Worm (Caenorhabditis elegans) whole organism, mixed stage, embryonic: ENCODE measurements around the gene W03C9.8.

ENCODE experiments used
- M03D4.4 ChIP-seq: sonication (generic microtip); optimal IDR thresholded peaks from 2 replicates; lab custom pipeline; 2017; ENCODE audit warnings: mild to moderate bottlenecking, missing genetic modification characterization, missing compliant biosample characterization
- bed-3 ChIP-seq: fragments of 200-800 bp; sonication (Bioruptor generic); optimal IDR thresholded peaks from 3 replicates; lab custom pipeline; 2018; ENCODE audit warnings: mild to moderate bottlenecking, missing genetic modification characterization, moderate library complexity, missing compliant biosample characterization
- blmp-1 ChIP-seq: fragments of 150-350 bp; optimal IDR thresholded peaks from 2 replicates; lab custom pipeline; 2014; ENCODE audit warnings: missing biosample characterization, missing genetic modification characterization
- ceh-39 ChIP-seq: fragments of 150-350 bp; optimal IDR thresholded peaks from 2 replicates; lab custom pipeline; 2014; ENCODE audit warnings: missing biosample characterization, missing genetic modification characterization
- ceh-83 ChIP-seq: fragments of 200-800 bp; sonication (Bioruptor generic); optimal IDR thresholded peaks from 2 replicates; lab custom pipeline; 2018; ENCODE audit warnings: mild to moderate bottlenecking, missing genetic modification characterization, missing compliant biosample characterization
- ces-1 ChIP-seq: fragments of 150-350 bp; optimal IDR thresholded peaks from 2 replicates; lab custom pipeline; 2014; ENCODE audit warnings: missing biosample characterization, missing genetic modification reagents, missing genetic modification characterization
- cnd-1 ChIP-seq: fragments of 200-800 bp; sonication (Bioruptor generic); optimal IDR thresholded peaks from 2 replicates; lab custom pipeline; 2018; ENCODE audit warnings: mild to moderate bottlenecking, missing genetic modification characterization, missing compliant biosample characterization
- drap-1 ChIP-seq: fragments of 200-800 bp; sonication (Bioruptor generic); optimal IDR thresholded peaks from 3 replicates; lab custom pipeline; 2018; ENCODE audit warnings: mild to moderate bottlenecking, missing genetic modification characterization, missing compliant biosample characterization
- elt-1 ChIP-seq: sonication (generic microtip); optimal IDR thresholded peaks from 2 replicates; lab custom pipeline; 2017; ENCODE audit warnings: missing genetic modification characterization, mild to moderate bottlenecking, missing compliant biosample characterization, antibody characterized with exemption, moderate library complexity, borderline replicate concordance; ENCODE audit not compliant: insufficient read depth
- elt-3 ChIP-seq: fragments of 150-350 bp; optimal IDR thresholded peaks from 2 replicates; lab custom pipeline; 2014; ENCODE audit warnings: missing biosample characterization, missing genetic modification characterization
- flh-1 ChIP-seq: fragments of 200-800 bp; sonication (Bioruptor generic); optimal IDR thresholded peaks from 2 replicates; lab custom pipeline; 2018; ENCODE audit warnings: mild to moderate bottlenecking, missing genetic modification characterization, moderate library complexity, missing compliant biosample characterization
- ham-2 ChIP-seq: fragments of 200-800 bp; sonication (Bioruptor generic); optimal IDR thresholded peaks from 2 replicates; lab custom pipeline; 2018; ENCODE audit warnings: mild to moderate bottlenecking, missing genetic modification characterization, missing compliant biosample characterization
- hlh-1 ChIP-seq: fragments of 150-350 bp; optimal IDR thresholded peaks from 2 replicates; lab custom pipeline; 2014; ENCODE audit warnings: missing biosample characterization, missing genetic modification reagents, missing genetic modification characterization
- lin-13 ChIP-seq: fragments of 150-350 bp; optimal IDR thresholded peaks from 2 replicates; lab custom pipeline; 2014; ENCODE audit warnings: missing biosample characterization, missing genetic modification characterization
- lin-32 ChIP-seq: fragments of 200-800 bp; sonication (Bioruptor generic); optimal IDR thresholded peaks from 2 replicates; lab custom pipeline; 2018; ENCODE audit warnings: mild to moderate bottlenecking, missing genetic modification characterization, missing compliant biosample characterization
- lsy-2 ChIP-seq: fragments of 150-350 bp; optimal IDR thresholded peaks from 2 replicates; lab custom pipeline; 2014; ENCODE audit warnings: missing biosample characterization, missing genetic modification characterization
- mep-1 ChIP-seq: fragments of 150-350 bp; optimal IDR thresholded peaks from 2 replicates; lab custom pipeline; 2017; ENCODE audit warnings: missing biosample characterization, missing genetic modification reagents, missing genetic modification characterization, inconsistent platforms
- mls-2 ChIP-seq: sonication (generic microtip); optimal IDR thresholded peaks from 2 replicates; lab custom pipeline; 2016; ENCODE audit warnings: mild to moderate bottlenecking, missing genetic modification characterization, moderate library complexity, missing compliant biosample characterization
- nhr-12 ChIP-seq: fragments of 150-350 bp; optimal IDR thresholded peaks from 2 replicates; lab custom pipeline; 2014; ENCODE audit warnings: missing biosample characterization, missing genetic modification characterization
- nhr-2 ChIP-seq: fragments of 150-350 bp; optimal IDR thresholded peaks from 2 replicates; lab custom pipeline; 2014; ENCODE audit warnings: missing biosample characterization, missing genetic modification characterization
- nhr-237 ChIP-seq: fragments of 150-350 bp; optimal IDR thresholded peaks from 2 replicates; lab custom pipeline; 2014; ENCODE audit warnings: missing biosample characterization, missing genetic modification characterization
- nhr-76 ChIP-seq: sonication (generic microtip); optimal IDR thresholded peaks from 2 replicates; lab custom pipeline; 2017; ENCODE audit warnings: missing biosample characterization, missing genetic modification characterization
- pha-4 ChIP-seq: fragments of 150-350 bp; optimal IDR thresholded peaks from 2 replicates; lab custom pipeline; 2018; ENCODE audit warnings: missing biosample characterization, missing genetic modification reagents, missing genetic modification characterization
- sem-2 ChIP-seq: fragments of 200-800 bp; sonication (Bioruptor generic); optimal IDR thresholded peaks from 2 replicates; lab custom pipeline; 2018; ENCODE audit warnings: mild to moderate bottlenecking, missing genetic modification characterization, missing compliant biosample characterization
- snpc-4 ChIP-seq: fragments of 150-350 bp; optimal IDR thresholded peaks from 2 replicates; lab custom pipeline; 2014; ENCODE audit warnings: missing biosample characterization, missing genetic modification characterization
- sptf-1 ChIP-seq: sonication (generic microtip); optimal IDR thresholded peaks from 2 replicates; lab custom pipeline; 2017; ENCODE audit warnings: mild to moderate bottlenecking, missing genetic modification characterization, moderate library complexity, missing compliant biosample characterization
- tbx-8 ChIP-seq: fragments of 200-800 bp; sonication (Bioruptor generic); optimal IDR thresholded peaks from 2 replicates; lab custom pipeline; 2018; ENCODE audit warnings: mild to moderate bottlenecking, missing genetic modification characterization, moderate library complexity, missing compliant biosample characterization
- unc-120 ChIP-seq: sonication (generic microtip); optimal IDR thresholded peaks from 2 replicates; lab custom pipeline; 2017; ENCODE audit warnings: missing genetic modification characterization, missing compliant biosample characterization; ENCODE audit not compliant: poor library complexity, severe bottlenecking
- unc-39 ChIP-seq: fragments of 150-350 bp; optimal IDR thresholded peaks from 2 replicates; lab custom pipeline; 2014; ENCODE audit warnings: missing biosample characterization, missing genetic modification characterization
- unc-62 ChIP-seq: fragments of 150-350 bp; optimal IDR thresholded peaks from 2 replicates; lab custom pipeline; 2014; ENCODE audit warnings: missing biosample characterization, missing genetic modification reagents, missing genetic modification characterization
- ztf-11 ChIP-seq: fragments of 150-350 bp; optimal IDR thresholded peaks from 2 replicates; lab custom pipeline; 2014; ENCODE audit warnings: missing biosample characterization, missing genetic modification characterization

Gene W03C9.8

DNA sequence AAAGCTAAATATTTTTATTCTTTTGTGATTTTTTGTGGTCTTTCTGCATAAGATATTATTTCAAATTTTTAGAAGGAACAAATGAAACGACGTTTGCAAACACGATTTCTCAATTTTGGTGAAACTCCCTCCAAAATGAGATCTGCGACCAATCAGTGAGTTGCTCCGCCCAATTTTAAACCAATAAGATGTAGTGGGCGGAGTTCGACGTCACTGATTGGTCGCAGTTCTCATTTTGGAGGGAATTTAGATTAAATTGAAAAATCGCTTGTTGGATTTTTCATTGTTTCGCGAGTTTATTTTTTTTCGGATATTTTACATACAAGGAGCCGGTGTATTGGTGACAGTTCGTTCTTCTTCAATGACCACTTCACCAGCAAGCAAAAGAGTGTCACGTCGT lies 38.0 kb upstream of the W03C9.8 start:
- no peak for TF ChIP-seq tbx-8 (GFP tag; lab: Kevin White, UChicago)
- TF ChIP-seq, all 35 proteins: peak for 0

ce11 chrII:11914304-11914703 lies 34.3 kb upstream of the W03C9.8 start, which contains the start of gene ZK930.7:
Gene ZK930.7, plus strand, starts transcription at chrII:11914604.
- TF ChIP-seq nhr-12 (tag; lab: Kevin White, UChicago), result no peak
- TF ChIP-seq ces-1 (GFP tag; lab: Kevin White, UChicago), result no peak
- TF ChIP-seq unc-39 (tag; lab: Kevin White, UChicago), result no peak
- no peak for TF ChIP-seq elt-1 (tag; lab: Kevin White, UChicago)
- no peak for TF ChIP-seq ztf-11 (tag; lab: Kevin White, UChicago)
- TF ChIP-seq unc-120 (tag; lab: Kevin White, UChicago), result no peak
- TF ChIP-seq flh-1, result no peak
- TF ChIP-seq pha-4, result no peak
- no peak for TF ChIP-seq sptf-1
- no peak for TF ChIP-seq elt-3 (tag; lab: Kevin White, UChicago)
- no peak for TF ChIP-seq lin-13 (tag; lab: Kevin White, UChicago)
- no peak for TF ChIP-seq bed-3 (GFP tag; lab: Kevin White, UChicago)
- TF ChIP-seq cnd-1, result no peak
- no peak for TF ChIP-seq drap-1 (GFP tag; lab: Kevin White, UChicago)
- TF ChIP-seq snpc-4 (tag; lab: Kevin White, UChicago), result no peak
- TF ChIP-seq unc-62, result no peak
- TF ChIP-seq nhr-237, result no peak

ce11 chrII:11915770-11916554 lies 32.6 kb upstream of the W03C9.8 start, which contains the start of the genes vps-15 and hmg-12:
Gene vps-15, minus strand, starts transcription at chrII:11915852.
Gene hmg-12, plus strand, starts transcription at chrII:11916513.
- TF ChIP-seq snpc-4 (tag; lab: Kevin White, UChicago) (no peak), M03D4.4 (no peak), lsy-2 (tag; lab: Kevin White, UChicago) (peak; percentile 87), ham-2 (GFP tag; lab: Kevin White, UChicago) (no peak), ces-1 (GFP tag; lab: Kevin White, UChicago) (no peak), sptf-1 (no peak)

- TF ChIP-seq nhr-237 (no peak), unc-39 (tag; lab: Kevin White, UChicago) (no peak), ces-1 (GFP tag; lab: Kevin White, UChicago) (no peak), drap-1 (GFP tag; lab: Kevin White, UChicago) (no peak), nhr-76 (tag; lab: Kevin White, UChicago) (no peak), ham-2 (GFP tag; lab: Kevin White, UChicago) (no peak), blmp-1 (tag; lab: Kevin White, UChicago) (no peak)
Observed at ce11 chrII:11916555-11916941, 32.0 kb upstream of the W03C9.8 start.

ce11 chrII:11916945-11917344 lies 31.6 kb upstream of the W03C9.8 start:
- TF ChIP-seq cnd-1 (no peak), M03D4.4 (no peak), unc-120 (tag; lab: Kevin White, UChicago) (no peak), tbx-8 (GFP tag; lab: Kevin White, UChicago) (no peak), sptf-1 (no peak), ham-2 (GFP tag; lab: Kevin White, UChicago) (no peak), hlh-1 (tag; lab: Kevin White, UChicago) (no peak), nhr-2 (tag; lab: Kevin White, UChicago) (no peak), nhr-76 (tag; lab: Kevin White, UChicago) (no peak), flh-1 (no peak), sem-2 (GFP tag; lab: Kevin White, UChicago) (no peak)

DNA sequence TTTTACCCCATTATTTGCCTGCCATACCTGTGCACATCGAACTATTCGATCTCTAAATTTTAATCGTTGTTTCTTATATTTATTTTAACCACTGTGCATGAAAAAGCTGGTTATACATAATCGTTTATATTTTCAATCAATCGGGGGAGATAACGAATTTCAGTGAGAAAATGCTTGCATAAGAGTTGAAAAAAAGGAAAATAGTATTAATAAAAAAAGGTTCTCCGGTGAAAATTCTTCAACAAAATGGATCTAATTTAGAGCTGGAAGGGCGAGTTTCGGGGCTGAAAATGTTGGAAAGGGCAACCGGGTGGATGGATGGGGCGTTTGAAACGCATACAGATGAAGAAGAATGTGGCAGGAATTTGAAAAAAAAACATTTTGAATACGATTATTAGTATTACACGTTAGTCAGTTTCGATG lies 31.0 kb upstream of the W03C9.8 start:
- TF ChIP-seq unc-120 (tag; lab: Kevin White, UChicago), result no peak
- TF ChIP-seq unc-62, result no peak
- no peak for TF ChIP-seq ham-2 (GFP tag; lab: Kevin White, UChicago)
- TF ChIP-seq lin-32, result no peak
- TF ChIP-seq snpc-4 (tag; lab: Kevin White, UChicago), result no peak
- no peak for TF ChIP-seq ces-1 (GFP tag; lab: Kevin White, UChicago)
- no peak for TF ChIP-seq M03D4.4
- no peak for TF ChIP-seq unc-39 (tag; lab: Kevin White, UChicago)
- no peak for TF ChIP-seq ceh-39 (tag; lab: Kevin White, UChicago)
- TF ChIP-seq sem-2 (GFP tag; lab: Kevin White, UChicago), result no peak
- no peak for TF ChIP-seq ceh-83 (GFP tag; lab: Kevin White, UChicago)
- TF ChIP-seq elt-3 (tag; lab: Kevin White, UChicago), result no peak
- no peak for TF ChIP-seq cnd-1
- TF ChIP-seq mls-2, result no peak
- no peak for TF ChIP-seq hlh-1 (tag; lab: Kevin White, UChicago)
- TF ChIP-seq sptf-1, result no peak
- no peak for TF ChIP-seq lin-13 (tag; lab: Kevin White, UChicago)
- no peak for TF ChIP-seq elt-1 (tag; lab: Kevin White, UChicago)
- no peak for TF ChIP-seq nhr-237
- TF ChIP-seq mep-1 (tag; lab: Kevin White, UChicago), result no peak
